Worm (Caenorhabditis elegans) whole organism, L2 larva: ENCODE results near the gene Y45G5AL.1.

Experiments used
- F13H6.1 ChIP-seq: sonication (generic microtip); optimal IDR thresholded peaks from 2 replicates; lab custom pipeline; 2016; ENCODE audit warnings: missing genetic modification characterization, missing compliant biosample characterization
- R02D3.7 ChIP-seq: fragments of 150-350 bp; optimal IDR thresholded peaks from 2 replicates; lab custom pipeline; 2014; ENCODE audit warnings: missing biosample characterization, missing genetic modification characterization
- Y55F3AM.14 ChIP-seq: fragments of 200-800 bp; sonication (Bioruptor generic); optimal IDR thresholded peaks from 2 replicates; lab custom pipeline; 2018; ENCODE audit warnings: mild to moderate bottlenecking, missing genetic modification characterization, missing compliant biosample characterization
- ZK546.5 ChIP-seq: sonication (generic microtip); optimal IDR thresholded peaks from 2 replicates; lab custom pipeline; 2017; ENCODE audit warnings: missing biosample characterization, missing genetic modification characterization
- alr-1 ChIP-seq: fragments of 150-350 bp; optimal IDR thresholded peaks from 2 replicates; lab custom pipeline; 2014; ENCODE audit warnings: missing biosample characterization, missing genetic modification characterization
- ama-1 ChIP-seq: fragments of 150-350 bp; optimal IDR thresholded peaks from 2 replicates; lab custom pipeline; 2018; ENCODE audit warnings: inconsistent platforms
- ceh-16 ChIP-seq: fragments of 150-350 bp; optimal IDR thresholded peaks from 2 replicates; lab custom pipeline; 2014; ENCODE audit warnings: missing biosample characterization, missing genetic modification characterization
- ceh-82 ChIP-seq: fragments of 150-350 bp; optimal IDR thresholded peaks from 2 replicates; lab custom pipeline; 2014; ENCODE audit warnings: missing biosample characterization, missing genetic modification characterization
- crh-2 ChIP-seq: sonication (generic microtip); optimal IDR thresholded peaks from 2 replicates; lab custom pipeline; 2017; ENCODE audit warnings: missing biosample characterization, missing genetic modification characterization
- dmd-4 ChIP-seq: sonication (generic microtip); optimal IDR thresholded peaks from 2 replicates; lab custom pipeline; 2017; ENCODE audit warnings: missing biosample characterization, missing genetic modification characterization
- egl-27 ChIP-seq: sonication (generic microtip); optimal IDR thresholded peaks from 3 replicates; lab custom pipeline; 2017; ENCODE audit warnings: missing biosample characterization, missing genetic modification reagents, missing genetic modification characterization
- elt-1 ChIP-seq: fragments of 150-350 bp; optimal IDR thresholded peaks from 2 replicates; lab custom pipeline; 2014; ENCODE audit warnings: missing biosample characterization, missing genetic modification characterization
- elt-3 ChIP-seq: sonication (generic microtip); optimal IDR thresholded peaks from 2 replicates; lab custom pipeline; 2017; ENCODE audit warnings: missing biosample characterization, missing genetic modification characterization
- fos-1 ChIP-seq: fragments of 150-350 bp; optimal IDR thresholded peaks from 2 replicates; lab custom pipeline; 2014; ENCODE audit warnings: missing biosample characterization, missing genetic modification characterization
- gmeb-1 ChIP-seq: fragments of 150-350 bp; optimal IDR thresholded peaks from 2 replicates; lab custom pipeline; 2014; ENCODE audit warnings: missing biosample characterization, missing genetic modification characterization
- lin-11 ChIP-seq: fragments of 150-350 bp; sonication (generic microtip); optimal IDR thresholded peaks from 2 replicates; lab custom pipeline; 2014; ENCODE audit warnings: missing biosample characterization, missing genetic modification characterization, inconsistent platforms, mixed read lengths
- lin-13 ChIP-seq: fragments of 150-350 bp; optimal IDR thresholded peaks from 2 replicates; lab custom pipeline; 2014; ENCODE audit warnings: missing biosample characterization, missing genetic modification reagents, missing genetic modification characterization
- lin-39 ChIP-seq: fragments of 150-350 bp; optimal IDR thresholded peaks from 2 replicates; lab custom pipeline; 2014; ENCODE audit warnings: missing biosample characterization, missing genetic modification reagents, missing genetic modification characterization
- nhr-11 ChIP-seq: fragments of 150-350 bp; optimal IDR thresholded peaks from 2 replicates; lab custom pipeline; 2014; ENCODE audit warnings: missing biosample characterization, missing genetic modification characterization
- nhr-21 ChIP-seq: fragments of 150-350 bp; optimal IDR thresholded peaks from 2 replicates; lab custom pipeline; 2014; ENCODE audit warnings: missing biosample characterization, missing genetic modification characterization
- nhr-23 ChIP-seq: fragments of 150-350 bp; optimal IDR thresholded peaks from 2 replicates; lab custom pipeline; 2014; ENCODE audit warnings: missing biosample characterization, missing genetic modification reagents, missing genetic modification characterization
- nhr-237 ChIP-seq: fragments of 150-350 bp; optimal IDR thresholded peaks from 2 replicates; lab custom pipeline; 2014; ENCODE audit warnings: missing biosample characterization, missing genetic modification characterization
- nhr-25 ChIP-seq: fragments of 150-350 bp; sonication (generic microtip); optimal IDR thresholded peaks from 3 replicates; lab custom pipeline; 2014; ENCODE audit warnings: missing biosample characterization, missing genetic modification characterization
- nhr-6 ChIP-seq: fragments of 150-350 bp; optimal IDR thresholded peaks from 2 replicates; lab custom pipeline; 2014; ENCODE audit warnings: missing biosample characterization, missing genetic modification characterization
- nhr-77 ChIP-seq: fragments of 150-350 bp; optimal IDR thresholded peaks from 2 replicates; lab custom pipeline; 2014; ENCODE audit warnings: missing biosample characterization, missing genetic modification characterization
- skn-1 ChIP-seq: sonication (generic microtip); optimal IDR thresholded peaks from 2 replicates; lab custom pipeline; 2017; ENCODE audit warnings: missing biosample characterization, missing genetic modification characterization
- sma-9 ChIP-seq, 2 experiments: fragments of 150-350 bp in 1 of 2; sonication (generic microtip) in 1 of 2; optimal IDR thresholded peaks; 2 replicates each; lab custom pipeline; 2014 to 2016; ENCODE audit warnings: missing genetic modification characterization in 2 of 2, mild to moderate bottlenecking in 1 of 2, missing biosample characterization in 1 of 2, missing compliant biosample characterization in 1 of 2, missing genetic modification reagents in 1 of 2, moderate library complexity in 1 of 2
- snpc-4 ChIP-seq: fragments of 150-350 bp; optimal IDR thresholded peaks from 2 replicates; lab custom pipeline; 2014; ENCODE audit warnings: missing biosample characterization, missing genetic modification characterization
- unc-39 ChIP-seq: fragments of 150-350 bp; optimal IDR thresholded peaks from 2 replicates; lab custom pipeline; 2014; ENCODE audit warnings: missing biosample characterization, missing genetic modification characterization
- unc-55 ChIP-seq: fragments of 150-350 bp; sonication (generic microtip); optimal IDR thresholded peaks from 3 replicates; lab custom pipeline; 2014; ENCODE audit warnings: missing biosample characterization, missing genetic modification reagents, missing genetic modification characterization
- unc-62 ChIP-seq: fragments of 150-350 bp; optimal IDR thresholded peaks from 2 replicates; lab custom pipeline; 2014; ENCODE audit warnings: missing biosample characterization, missing genetic modification reagents, missing genetic modification characterization
- zag-1 ChIP-seq: fragments of 150-350 bp; optimal IDR thresholded peaks from 2 replicates; lab custom pipeline; 2014; ENCODE audit warnings: missing biosample characterization, missing genetic modification characterization
- ztf-1 ChIP-seq: fragments of 200-800 bp; sonication (Bioruptor generic); conservative IDR thresholded peaks from 2 replicates; pipeline ENCODE4 v1.3.6; 2022; ENCODE audit warnings: missing genetic modification characterization, missing compliant biosample characterization
- ztf-11 ChIP-seq: sonication (generic microtip); optimal IDR thresholded peaks from 2 replicates; lab custom pipeline; 2017; ENCODE audit warnings: missing biosample characterization, missing genetic modification characterization

Y45G5AL.1 gene

DNA sequence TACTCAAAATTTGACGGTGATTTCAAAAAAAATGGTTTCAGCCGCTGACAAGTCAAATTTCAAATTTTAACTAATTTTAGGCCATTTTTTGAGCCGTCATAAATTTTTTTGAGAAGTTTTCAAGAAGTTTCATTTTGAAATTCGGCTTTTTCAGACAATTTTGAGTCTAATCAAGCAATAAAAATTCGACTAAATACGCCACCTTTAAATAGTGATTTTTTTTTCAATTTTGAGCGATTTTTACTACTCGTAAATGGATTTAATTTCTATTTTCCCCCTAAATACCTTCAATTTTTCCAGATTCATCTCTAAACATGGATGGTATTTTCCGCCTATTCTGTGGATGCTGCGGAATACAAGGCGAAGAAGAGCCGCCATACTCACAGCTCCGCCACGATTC, at the start of gene Y45G5AL.1:
Y45G5AL.1 (plus strand) TSS at position 301 of the 400 bp plus-strand sequence.
- TF ChIP-seq R02D3.7 (no peak), nhr-6 (tag; lab: Kevin White, UChicago) (no peak), elt-1 (tag; lab: Kevin White, UChicago) (no peak), Y55F3AM.14 (GFP tag; lab: Kevin White, UChicago) (no peak), dmd-4 (tag; lab: Kevin White, UChicago) (no peak), nhr-23 (no peak)

DNA sequence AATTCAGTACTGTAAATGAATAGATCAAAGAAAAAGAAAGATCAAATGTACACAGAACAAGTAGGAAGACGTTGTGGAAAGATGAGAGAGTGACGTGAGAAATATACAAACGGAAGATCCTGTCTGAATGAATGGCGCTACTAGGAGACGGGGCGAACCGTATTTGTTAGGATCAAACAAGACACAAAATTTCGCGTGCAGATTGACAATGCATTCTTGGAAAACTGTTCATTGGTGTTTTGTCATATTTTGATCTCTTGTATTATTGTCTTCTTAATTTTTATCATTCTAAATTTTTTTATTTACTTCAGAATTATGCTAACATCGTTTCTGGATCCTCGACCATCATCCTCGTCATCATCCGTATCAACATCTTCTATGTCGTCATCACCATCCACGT, 49.6 kb upstream of the Y45G5AL.1 start, which contains the start of gene nhr-181:
nhr-181 (plus strand) TSS at position 301 of the 400 bp plus-strand sequence.
- no peak for TF ChIP-seq sma-9 (GFP tag; optimal IDR thresholded peaks at IDR 0.05; lab: Kevin White, UChicago)
- TF ChIP-seq sma-9 (tag; optimal IDR thresholded peaks at IDR 0.05; lab: Kevin White, UChicago) = no peak
- no peak for TF ChIP-seq ZK546.5 (tag; lab: Kevin White, UChicago)
- no peak for TF ChIP-seq skn-1 (tag; lab: Kevin White, UChicago)
- no peak for TF ChIP-seq snpc-4 (tag; lab: Kevin White, UChicago)
- TF ChIP-seq unc-39 (tag; lab: Kevin White, UChicago) = no peak
- TF ChIP-seq ceh-16 (tag; lab: Kevin White, UChicago) = no peak
- TF ChIP-seq alr-1 (tag; lab: Kevin White, UChicago) = no peak
- TF ChIP-seq unc-55 (GFP tag; lab: Kevin White, UChicago) = no peak
- no peak for TF ChIP-seq lin-39 (tag; lab: Kevin White, UChicago)
- TF ChIP-seq crh-2 (tag; lab: Kevin White, UChicago) = no peak
- no peak for TF ChIP-seq R02D3.7

DNA sequence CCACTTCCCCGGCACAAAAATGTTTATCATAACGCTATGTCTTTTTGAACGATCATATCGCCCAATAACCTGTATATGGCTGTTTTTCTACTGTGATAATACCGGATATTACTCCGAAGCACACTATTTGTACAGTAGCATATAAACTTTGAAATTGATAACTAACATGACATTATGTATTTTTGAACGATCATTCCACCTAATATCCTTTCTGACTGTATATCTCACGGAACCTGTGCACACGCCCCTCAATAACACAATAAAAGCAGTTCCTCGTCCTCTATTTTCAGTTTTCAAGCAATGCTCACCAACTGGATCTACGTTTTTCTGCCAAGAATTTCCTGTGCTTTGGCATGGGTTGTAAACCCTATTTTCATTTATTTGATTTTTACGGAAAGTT, 42.7 kb upstream of the Y45G5AL.1 start, which contains the start of gene srj-40:
srj-40 (plus strand) TSS at position 301 of the 400 bp plus-strand sequence.
- no peak for TF ChIP-seq zag-1
- no peak for TF ChIP-seq alr-1 (tag; lab: Kevin White, UChicago)
- no peak for TF ChIP-seq ZK546.5 (tag; lab: Kevin White, UChicago)

DNA sequence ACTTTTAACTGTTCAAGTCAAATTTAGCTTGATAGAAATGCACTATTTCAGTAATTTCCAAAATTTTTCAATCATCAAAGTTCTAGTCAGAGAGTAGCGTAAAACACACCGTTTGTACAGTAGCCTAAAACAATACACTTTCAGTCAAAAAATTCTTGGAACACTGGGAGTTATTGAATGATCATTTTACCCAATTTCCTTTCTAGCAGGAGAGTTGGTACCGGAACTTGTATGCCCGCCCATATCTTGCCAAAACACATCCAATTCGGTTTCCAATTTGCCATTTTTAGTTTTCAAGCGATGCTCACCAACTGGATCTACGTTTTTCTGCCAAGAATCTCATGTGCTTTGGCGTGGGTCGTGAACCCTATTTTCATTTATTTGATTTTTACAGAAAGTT, 40.0 kb upstream of the Y45G5AL.1 start, which contains the start of gene srj-39:
srj-39 (plus strand) TSS at position 301 of the 400 bp plus-strand sequence.
- TF ChIP-seq ztf-1 (GFP tag; lab: Robert Waterston, UW) = no peak
- no peak for TF ChIP-seq nhr-77
- no peak for TF ChIP-seq nhr-6 (tag; lab: Kevin White, UChicago)
- no peak for TF ChIP-seq unc-55 (GFP tag; lab: Kevin White, UChicago)
- no peak for TF ChIP-seq ztf-11 (tag; lab: Kevin White, UChicago)

DNA sequence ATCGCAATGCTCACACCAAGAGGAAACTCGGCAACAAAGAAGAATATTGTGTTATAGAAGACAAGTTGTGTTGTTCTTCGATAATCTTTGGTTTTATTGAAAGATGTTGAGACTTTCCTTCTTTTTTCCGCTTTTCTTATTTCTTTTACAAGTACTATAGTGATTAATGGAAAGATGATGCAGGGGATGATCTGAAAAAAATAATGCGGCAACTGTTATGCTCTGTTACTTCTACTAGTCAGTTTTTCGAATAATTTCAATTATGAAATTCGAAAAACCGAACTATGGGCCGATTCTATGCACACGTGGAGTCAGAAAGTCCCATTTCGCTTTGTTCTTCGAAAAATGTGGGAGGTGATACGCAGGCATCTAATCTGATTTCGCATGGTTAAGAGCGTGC, 37.6 kb upstream of the Y45G5AL.1 start:
- TF ChIP-seq snpc-4 (tag; lab: Kevin White, UChicago) (no peak), elt-1 (tag; lab: Kevin White, UChicago) (no peak), fos-1 (tag; lab: Kevin White, UChicago) (no peak), nhr-25 (tag; lab: Kevin White, UChicago) (no peak), nhr-11 (no peak), sma-9 (GFP tag; optimal IDR thresholded peaks at IDR 0.05; lab: Kevin White, UChicago) (no peak), sma-9 (tag; optimal IDR thresholded peaks at IDR 0.05; lab: Kevin White, UChicago) (no peak), lin-39 (tag; lab: Kevin White, UChicago) (no peak), gmeb-1 (tag; lab: Kevin White, UChicago) (no peak), nhr-23 (no peak), ama-1 (lab: Kevin White, UChicago) (no peak), F13H6.1 (no peak), ceh-82 (tag; lab: Kevin White, UChicago) (no peak), skn-1 (tag; lab: Kevin White, UChicago) (no peak), lin-13 (no peak)
- TF ChIP-seq, all 48 proteins: peak for 0

DNA sequence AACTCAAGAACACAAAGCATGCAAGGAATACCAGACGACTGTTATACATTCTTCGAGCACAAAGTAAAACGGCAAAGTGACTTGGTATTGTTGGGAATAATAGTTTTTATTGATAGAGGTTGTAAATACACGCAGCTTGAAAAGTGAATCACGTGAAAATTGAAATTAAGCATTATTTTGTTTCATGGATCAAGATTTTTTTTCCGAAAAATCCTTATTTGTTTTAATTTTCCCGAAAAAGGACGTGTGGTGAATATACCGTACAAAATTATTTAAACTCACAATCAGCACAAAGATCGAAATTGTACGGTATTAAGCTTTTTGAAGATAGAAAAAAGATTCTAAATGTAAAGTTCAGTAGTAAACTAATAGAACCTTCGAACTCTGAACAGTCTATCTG, 34.4 kb upstream of the Y45G5AL.1 start, which contains the start of gene clc-18:
clc-18 (minus strand) TSS at position 101 of the 400 bp plus-strand sequence.
- TF ChIP-seq unc-62 (GFP tag; lab: Kevin White, UChicago) (no peak), lin-11 (tag; lab: Kevin White, UChicago) (no peak), zag-1 (no peak), elt-3 (no peak), lin-39 (tag; lab: Kevin White, UChicago) (no peak), nhr-21 (tag; lab: Kevin White, UChicago) (no peak), ZK546.5 (tag; lab: Kevin White, UChicago) (no peak), lin-13 (no peak), nhr-237 (tag; lab: Kevin White, UChicago) (no peak), F13H6.1 (no peak), ama-1 (lab: Kevin White, UChicago) (no peak), ceh-16 (tag; lab: Kevin White, UChicago) (no peak), egl-27 (tag; lab: Kevin White, UChicago) (no peak), nhr-25 (tag; lab: Kevin White, UChicago) (no peak), elt-1 (tag; lab: Kevin White, UChicago) (no peak)
- TF ChIP-seq, all 48 proteins: peak for 0
